In genomic region chr3R:11582253-11582589, dm6 we compare ENCODE assay signal across 1 fruit fly cellular context.
TF ChIP-seq lines count a peak whose summit lies in the region.

No protein-coding gene starts in this region.

TF ChIP-seq in whole organism, embryonic, 481 proteins besides CTCF, POLR2A, EP300 and RAD21 (continued from another document and continues in another):
- no peak for TF ChIP-seq CG10959 (GFP tag; IDR thresholded peaks at IDR 0.05; lab: Robert Waterston, UW)
- no peak for TF ChIP-seq scrt (GFP tag; optimal IDR thresholded peaks at IDR 0.05; lab: Kevin White, UChicago)
- peak; percentile 60; the same call in 1 of the 3 replicates for TF ChIP-seq CG2889 (GFP tag; IDR thresholded peaks at IDR 0.05; lab: Robert Waterston, UW)
- no peak for TF ChIP-seq Lhr (GFP tag; optimal IDR thresholded peaks at IDR 0.05; lab: Kevin White, UChicago)
- TF ChIP-seq shn (GFP tag; optimal IDR thresholded peaks at IDR 0.05; lab: Kevin White, UChicago): peak; percentile 64
- peak; percentile 66 for TF ChIP-seq CG18262 (tag; optimal IDR thresholded peaks at IDR 0.05; lab: Kevin White, UChicago)
- peak; percentile 75; the same call in 2 of the 3 replicates for TF ChIP-seq CG34422 (GFP tag; IDR thresholded peaks at IDR 0.05; lab: Robert Waterston, UW)
- no peak for TF ChIP-seq Taf1 (GFP tag; IDR thresholded peaks at IDR 0.05; lab: Robert Waterston, UW)
- TF ChIP-seq CG12236 (GFP tag; optimal IDR thresholded peaks at IDR 0.05; lab: Kevin White, UChicago): peak; percentile 58
- no peak for TF ChIP-seq CG11723 (GFP tag; optimal IDR thresholded peaks at IDR 0.05; lab: Kevin White, UChicago)
- no peak for TF ChIP-seq CG2678 (tag; optimal IDR thresholded peaks at IDR 0.05; lab: Kevin White, UChicago)
- TF ChIP-seq CG9437 (GFP tag; optimal IDR thresholded peaks at IDR 0.05; lab: Kevin White, UChicago): peak; percentile 57
- no peak for TF ChIP-seq tup (GFP tag; optimal IDR thresholded peaks at IDR 0.05; lab: Kevin White, UChicago)
- TF ChIP-seq cwo (GFP tag; optimal IDR thresholded peaks at IDR 0.05; lab: Kevin White, UChicago): peak; percentile 41
- TF ChIP-seq CG11695 (GFP tag; IDR thresholded peaks at IDR 0.05; lab: Robert Waterston, UW): peak; percentile 75
- peak; percentile 16 for TF ChIP-seq ERR (GFP tag; optimal IDR thresholded peaks at IDR 0.05; lab: Kevin White, UChicago)
- peak; percentile 62 for TF ChIP-seq CG32532 (GFP tag; IDR thresholded peaks at IDR 0.05; lab: Robert Waterston, UW)
- TF ChIP-seq Pdp1 (GFP tag; optimal IDR thresholded peaks at IDR 0.05; lab: Kevin White, UChicago): peak; percentile 44 to 58
- TF ChIP-seq NC2α (GFP tag; optimal IDR thresholded peaks at IDR 0.05; lab: Kevin White, UChicago): no peak
- no peak for TF ChIP-seq CG30020 (tag; optimal IDR thresholded peaks at IDR 0.05; lab: Kevin White, UChicago)
- no peak for TF ChIP-seq D (optimal IDR thresholded peaks at IDR 0.05; lab: Kevin White, UChicago)
- peak; percentile 48 for TF ChIP-seq D (GFP tag; optimal IDR thresholded peaks at IDR 0.05; lab: Kevin White, UChicago)
- TF ChIP-seq CG34376 (GFP tag; optimal IDR thresholded peaks at IDR 0.05; lab: Kevin White, UChicago): no peak
- peak; percentile 38 for TF ChIP-seq nom (GFP tag; optimal IDR thresholded peaks at IDR 0.05; lab: Kevin White, UChicago)
- TF ChIP-seq CG8924 (tag; optimal IDR thresholded peaks at IDR 0.05; lab: Kevin White, UChicago): peak; percentile 55
- TF ChIP-seq CG3065 (GFP tag; optimal IDR thresholded peaks at IDR 0.05; lab: Kevin White, UChicago): no peak
- no peak for TF ChIP-seq wdn (GFP tag; IDR thresholded peaks at IDR 0.05; lab: Robert Waterston, UW)
- TF ChIP-seq cato (GFP tag; optimal IDR thresholded peaks at IDR 0.05; lab: Kevin White, UChicago; ENCODE audit: borderline replicate concordance): peak; percentile 25
- TF ChIP-seq fd96Cb (tag; optimal IDR thresholded peaks at IDR 0.05; lab: Kevin White, UChicago): peak; percentile 62
- no peak for TF ChIP-seq mld (GFP tag; IDR thresholded peaks at IDR 0.05; lab: Robert Waterston, UW; ENCODE audit: partially characterized antibody)
- TF ChIP-seq CG6175 (GFP tag; IDR thresholded peaks at IDR 0.05; lab: Robert Waterston, UW): no peak
- TF ChIP-seq ranshi (GFP tag; IDR thresholded peaks at IDR 0.05; lab: Robert Waterston, UW): peak; percentile 72
- peak; percentile 49 for TF ChIP-seq eyg (GFP tag; optimal IDR thresholded peaks at IDR 0.05; lab: Kevin White, UChicago)
- TF ChIP-seq CG2129 (GFP tag; IDR thresholded peaks at IDR 0.05; lab: Robert Waterston, UW; ENCODE audit: partially characterized antibody): no peak
- TF ChIP-seq CG14860 (GFP tag; IDR thresholded peaks at IDR 0.05; lab: Robert Waterston, UW; ENCODE audit: partially characterized antibody): no peak
- 0 out of 2 replicates have a peak, but pooled peaks have one; percentile 29 for TF ChIP-seq sim (GFP tag; IDR thresholded peaks at IDR 0.05; lab: Robert Waterston, UW)
- TF ChIP-seq CG11247 (GFP tag; IDR thresholded peaks at IDR 0.05; lab: Robert Waterston, UW): peak; percentile 64; the same call in 1 of the 2 replicates
- no peak for TF ChIP-seq gsb (GFP tag; IDR thresholded peaks at IDR 0.05; lab: Robert Waterston, UW)
- peak; percentile 80 for TF ChIP-seq CG10366 (GFP tag; IDR thresholded peaks at IDR 0.05; lab: Robert Waterston, UW)
- TF ChIP-seq crc (GFP tag; optimal IDR thresholded peaks at IDR 0.05; lab: Kevin White, UChicago): peak; percentile 23
- TF ChIP-seq CG9817 (tag; optimal IDR thresholded peaks at IDR 0.05; lab: Kevin White, UChicago): peak; percentile 31
- no peak for TF ChIP-seq CG9797 (GFP tag; optimal IDR thresholded peaks at IDR 0.05; lab: Kevin White, UChicago)
- no peak for TF ChIP-seq Hmx (GFP tag; optimal IDR thresholded peaks at IDR 0.05; lab: Kevin White, UChicago)
- peak; percentile 9 for TF ChIP-seq tx (GFP tag; optimal IDR thresholded peaks at IDR 0.05; lab: Kevin White, UChicago)
- TF ChIP-seq CG16863 (GFP tag; optimal IDR thresholded peaks at IDR 0.05; lab: Kevin White, UChicago): peak; percentile 60
- peak; percentile 77 for TF ChIP-seq CG5953 (GFP tag; IDR thresholded peaks at IDR 0.05; lab: Robert Waterston, UW)
- TF ChIP-seq peb (GFP tag; IDR thresholded peaks at IDR 0.05; lab: Robert Waterston, UW): peak; percentile 64
- no peak for TF ChIP-seq emc (GFP tag; optimal IDR thresholded peaks at IDR 0.05; lab: Kevin White, UChicago)
- no peak for TF ChIP-seq CG4617 (GFP tag; optimal IDR thresholded peaks at IDR 0.05; lab: Kevin White, UChicago; ENCODE audit: borderline replicate concordance)
- TF ChIP-seq CG31224 (GFP tag; IDR thresholded peaks at IDR 0.05; lab: Robert Waterston, UW): peak; percentile 54
- no peak for TF ChIP-seq nau (GFP tag; optimal IDR thresholded peaks at IDR 0.05; lab: Kevin White, UChicago)
- peak; percentile 91 for TF ChIP-seq ci (GFP tag; IDR thresholded peaks at IDR 0.05; lab: Robert Waterston, UW)
- peak; percentile 64 for TF ChIP-seq CG10209 (GFP tag; optimal IDR thresholded peaks at IDR 0.05; lab: Kevin White, UChicago)
- peak; percentile 41 for TF ChIP-seq CG3163 (GFP tag; optimal IDR thresholded peaks at IDR 0.05; lab: Kevin White, UChicago)
- peak; percentile 61 for TF ChIP-seq Mes4 (GFP tag; optimal IDR thresholded peaks at IDR 0.05; lab: Kevin White, UChicago)
- TF ChIP-seq pzg (GFP tag; optimal IDR thresholded peaks at IDR 0.05; lab: Kevin White, UChicago): no peak
- TF ChIP-seq CG6791 (GFP tag; IDR thresholded peaks at IDR 0.05; lab: Robert Waterston, UW; ENCODE audit: partially characterized antibody): no peak
- TF ChIP-seq lilli (GFP tag; optimal IDR thresholded peaks at IDR 0.05; lab: Kevin White, UChicago): peak; percentile 72
- TF ChIP-seq mam (GFP tag; optimal IDR thresholded peaks at IDR 0.05; lab: Kevin White, UChicago): peak; percentile 53
- peak; percentile 50 for TF ChIP-seq pnt (GFP tag; optimal IDR thresholded peaks at IDR 0.05; lab: Kevin White, UChicago)
- TF ChIP-seq ase (GFP tag; IDR thresholded peaks at IDR 0.05; lab: Robert Waterston, UW): peak; percentile 63; the same call in 1 of the 3 replicates
- no peak for TF ChIP-seq prd (optimal IDR thresholded peaks at IDR 0.05; lab: Kevin White, UChicago)
- peak; percentile 76 for TF ChIP-seq prd (GFP tag; IDR thresholded peaks at IDR 0.05; lab: Robert Waterston, UW)
- no peak for TF ChIP-seq bbx (GFP tag; IDR thresholded peaks at IDR 0.05; lab: Robert Waterston, UW; ENCODE audit: partially characterized antibody)
- TF ChIP-seq Dip2 (GFP tag; IDR thresholded peaks at IDR 0.05; lab: Robert Waterston, UW): no peak
- TF ChIP-seq CG11696 (GFP tag; IDR thresholded peaks at IDR 0.05; lab: Robert Waterston, UW): peak; percentile 63; the same call in 1 of the 2 replicates
- TF ChIP-seq fu2 (GFP tag; optimal IDR thresholded peaks at IDR 0.05; lab: Kevin White, UChicago): peak; percentile 9
- TF ChIP-seq knrl (GFP tag; IDR thresholded peaks at IDR 0.05; lab: Robert Waterston, UW; ENCODE audit: partially characterized antibody): no peak
- no peak for TF ChIP-seq CG2199 (GFP tag; IDR thresholded peaks at IDR 0.05; lab: Robert Waterston, UW)
- peak; percentile 76 for TF ChIP-seq Xbp1 (GFP tag; optimal IDR thresholded peaks at IDR 0.05; lab: Kevin White, UChicago)
- TF ChIP-seq Doc3 (GFP tag; IDR thresholded peaks at IDR 0.05; lab: Robert Waterston, UW; ENCODE audit: partially characterized antibody): no peak
- TF ChIP-seq crp (GFP tag; optimal IDR thresholded peaks at IDR 0.05; lab: Kevin White, UChicago): peak in 1 of 2 experiments; percentile 10
- TF ChIP-seq CG4424 (GFP tag; optimal IDR thresholded peaks at IDR 0.05; lab: Kevin White, UChicago): peak; percentile 39
- TF ChIP-seq CG17802 (tag; optimal IDR thresholded peaks at IDR 0.05; lab: Kevin White, UChicago): peak; percentile 61
- peak; percentile 61 for TF ChIP-seq CG14667 (GFP tag; IDR thresholded peaks at IDR 0.05; lab: Robert Waterston, UW)
- peak; percentile 63 for TF ChIP-seq CG12219 (GFP tag; optimal IDR thresholded peaks at IDR 0.05; lab: Kevin White, UChicago)
- no peak for TF ChIP-seq Max (GFP tag; optimal IDR thresholded peaks at IDR 0.05; lab: Kevin White, UChicago)
- peak; percentile 41; the same call in 1 of the 2 replicates for TF ChIP-seq gt (GFP tag; IDR thresholded peaks at IDR 0.05; lab: Robert Waterston, UW)
- TF ChIP-seq Neu2 (GFP tag; optimal IDR thresholded peaks at IDR 0.05; lab: Kevin White, UChicago; ENCODE audit: borderline replicate concordance): no peak
- TF ChIP-seq Hey (tag; optimal IDR thresholded peaks at IDR 0.05; lab: Kevin White, UChicago): no peak
- no peak for TF ChIP-seq Opbp (GFP tag; IDR thresholded peaks at IDR 0.05; lab: Robert Waterston, UW; ENCODE audit: partially characterized antibody)
- TF ChIP-seq jigr1 (GFP tag; IDR thresholded peaks at IDR 0.05; lab: Robert Waterston, UW): no peak
- TF ChIP-seq CG11504 (tag; optimal IDR thresholded peaks at IDR 0.05; lab: Kevin White, UChicago): no peak
- TF ChIP-seq CG18619 (GFP tag; optimal IDR thresholded peaks at IDR 0.05; lab: Kevin White, UChicago): no peak
- peak; percentile 43 for TF ChIP-seq CG8089 (GFP tag; optimal IDR thresholded peaks at IDR 0.05; lab: Kevin White, UChicago)
- TF ChIP-seq Rfx (GFP tag; IDR thresholded peaks at IDR 0.05; lab: Robert Waterston, UW): peak; percentile 76
- peak; percentile 22 for TF ChIP-seq schlank (tag; optimal IDR thresholded peaks at IDR 0.05; lab: Kevin White, UChicago)
- TF ChIP-seq CG34224 (GFP tag; IDR thresholded peaks at IDR 0.05; lab: Robert Waterston, UW; ENCODE audit: partially characterized antibody): no peak
- TF ChIP-seq HHEX (GFP tag; optimal IDR thresholded peaks at IDR 0.05; lab: Kevin White, UChicago): peak; percentile 65
- TF ChIP-seq CG7372 (GFP tag; IDR thresholded peaks at IDR 0.05; lab: Robert Waterston, UW): 0 out of 2 replicates have a peak, but pooled peaks have one; percentile 36
- peak; percentile 57 for TF ChIP-seq CG33213 (GFP tag; optimal IDR thresholded peaks at IDR 0.05; lab: Kevin White, UChicago)
- no peak for TF ChIP-seq amos (GFP tag; IDR thresholded peaks at IDR 0.05; lab: Robert Waterston, UW; ENCODE audit: partially characterized antibody)
- no peak for TF ChIP-seq CG7928 (GFP tag; optimal IDR thresholded peaks at IDR 0.05; lab: Kevin White, UChicago)
- TF ChIP-seq MBD-R2 (GFP tag; IDR thresholded peaks at IDR 0.05; lab: Robert Waterston, UW): 0 out of 2 replicates have a peak, but pooled peaks have one; percentile 26
- no peak for TF ChIP-seq sug (tag; optimal IDR thresholded peaks at IDR 0.05; lab: Kevin White, UChicago)
- TF ChIP-seq z (GFP tag; IDR thresholded peaks at IDR 0.05; lab: Robert Waterston, UW): no peak
- peak; percentile 65 for TF ChIP-seq dimm (GFP tag; IDR thresholded peaks at IDR 0.05; lab: Robert Waterston, UW)
- no peak for TF ChIP-seq CG12299 (tag; optimal IDR thresholded peaks at IDR 0.05; lab: Kevin White, UChicago)
- TF ChIP-seq CG6813 (GFP tag; optimal IDR thresholded peaks at IDR 0.05; lab: Kevin White, UChicago): peak; percentile 7
- TF ChIP-seq CG8388 (GFP tag; optimal IDR thresholded peaks at IDR 0.05; lab: Kevin White, UChicago): peak; percentile 71
- TF ChIP-seq ken (GFP tag; IDR thresholded peaks at IDR 0.05; lab: Robert Waterston, UW): peak; percentile 74
- peak; percentile 32 for TF ChIP-seq Chrac-16 (GFP tag; optimal IDR thresholded peaks at IDR 0.05; lab: Kevin White, UChicago)
- TF ChIP-seq CG14441 (GFP tag; IDR thresholded peaks at IDR 0.05; lab: Robert Waterston, UW): peak; percentile 90
- peak; percentile 73 for TF ChIP-seq sens-2 (GFP tag; IDR thresholded peaks at IDR 0.05; lab: Robert Waterston, UW)
- TF ChIP-seq Hr39 (optimal IDR thresholded peaks at IDR 0.05; lab: Kevin White, UChicago): no peak
- TF ChIP-seq B-H2 (GFP tag; optimal IDR thresholded peaks at IDR 0.05; lab: Kevin White, UChicago): no peak
- no peak for TF ChIP-seq Lim3 (GFP tag; IDR thresholded peaks at IDR 0.05; lab: Robert Waterston, UW)
- no peak for TF ChIP-seq slp2 (GFP tag; optimal IDR thresholded peaks at IDR 0.05; lab: Kevin White, UChicago)
- no peak for TF ChIP-seq CG15073 (GFP tag; optimal IDR thresholded peaks at IDR 0.05; lab: Kevin White, UChicago)
- TF ChIP-seq repo (GFP tag; optimal IDR thresholded peaks at IDR 0.05; lab: Kevin White, UChicago): peak; percentile 36
- TF ChIP-seq dmrt11E (tag; optimal IDR thresholded peaks at IDR 0.05; lab: Kevin White, UChicago): peak; percentile 21
- peak; percentile 46 for TF ChIP-seq CG10979 (tag; optimal IDR thresholded peaks at IDR 0.05; lab: Kevin White, UChicago)
- no peak for TF ChIP-seq run (tag; optimal IDR thresholded peaks at IDR 0.05; lab: Kevin White, UChicago)
- no peak for TF ChIP-seq br (optimal IDR thresholded peaks at IDR 0.05; lab: Kevin White, UChicago)
- TF ChIP-seq CG15514 (GFP tag; optimal IDR thresholded peaks at IDR 0.05; lab: Kevin White, UChicago): peak; percentile 55
- peak; percentile 8 for TF ChIP-seq Spps (tag; optimal IDR thresholded peaks at IDR 0.05; lab: Kevin White, UChicago)
- no peak for TF ChIP-seq Usf (GFP tag; optimal IDR thresholded peaks at IDR 0.05; lab: Kevin White, UChicago)
- no peak for TF ChIP-seq CG7271 (tag; optimal IDR thresholded peaks at IDR 0.05; lab: Kevin White, UChicago)
- TF ChIP-seq Ets97D (GFP tag; optimal IDR thresholded peaks at IDR 0.05; lab: Kevin White, UChicago): peak; percentile 20
- TF ChIP-seq Dip3 (GFP tag; optimal IDR thresholded peaks at IDR 0.05; lab: Kevin White, UChicago): peak; percentile 35
- no peak for TF ChIP-seq Deaf1 (tag; optimal IDR thresholded peaks at IDR 0.05; lab: Kevin White, UChicago)
- no peak for TF ChIP-seq Sry-δ (GFP tag; optimal IDR thresholded peaks at IDR 0.05; lab: Kevin White, UChicago)
- TF ChIP-seq CG2116 (GFP tag; optimal IDR thresholded peaks at IDR 0.05; lab: Kevin White, UChicago): no peak
- no peak for TF ChIP-seq CG9932 (GFP tag; IDR thresholded peaks at IDR 0.05; lab: Robert Waterston, UW)
- peak; percentile 45 for TF ChIP-seq Fer1 (GFP tag; optimal IDR thresholded peaks at IDR 0.05; lab: Kevin White, UChicago)
- TF ChIP-seq CG7839 (tag; optimal IDR thresholded peaks at IDR 0.05; lab: Kevin White, UChicago): no peak
- TF ChIP-seq Doc2 (GFP tag; IDR thresholded peaks at IDR 0.05; lab: Robert Waterston, UW): peak; percentile 8; the same call in 1 of the 2 replicates
- TF ChIP-seq CG16779 (GFP tag; IDR thresholded peaks at IDR 0.05; lab: Robert Waterston, UW): 0 out of 2 replicates have a peak, but pooled peaks have one; percentile 34
- peak; percentile 28 for TF ChIP-seq Bdp1 (GFP tag; optimal IDR thresholded peaks at IDR 0.05; lab: Kevin White, UChicago)
- peak; percentile 73 for TF ChIP-seq Xrp1 (GFP tag; IDR thresholded peaks at IDR 0.05; lab: Robert Waterston, UW)
- peak; percentile 90 for TF ChIP-seq sens (GFP tag; lab: Kevin White, UChicago)
